Fruit fly (Drosophila melanogaster): ENCODE data around the gene indra.
A peak's percentile ranks its signal among the peaks of the same experiment; 100 is the strongest.

The indra gene

DNA sequence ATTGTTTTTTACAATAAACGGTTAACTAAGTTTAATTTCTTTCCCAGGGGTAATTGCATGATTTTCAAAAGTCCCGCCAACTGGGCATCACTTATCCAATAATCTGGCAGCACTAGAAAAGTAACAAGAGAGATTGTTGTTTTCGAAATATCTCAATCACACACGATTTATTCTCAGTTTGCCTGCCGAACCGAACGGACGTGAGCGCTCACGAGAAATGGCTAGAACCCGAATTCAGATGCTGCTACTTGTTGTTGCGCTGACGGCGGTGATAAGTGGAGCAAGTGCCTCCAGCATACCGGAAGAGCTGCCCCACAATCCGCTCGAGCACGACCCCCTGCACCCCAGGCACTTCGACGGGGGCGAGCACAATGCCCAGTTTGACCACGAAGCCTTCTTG lies 43.7 kb downstream of the indra start, which contains the start of gene scf (continued):
- peak; percentile 35 for TF ChIP-seq CG2116 (GFP tag; optimal IDR thresholded peaks at IDR 0.05)
- TF ChIP-seq CG15514 (GFP tag; optimal IDR thresholded peaks at IDR 0.05): peak; percentile 96
- TF ChIP-seq esg (GFP tag; conservative IDR thresholded peaks at IDR 0.05): no peak
- TF ChIP-seq Jarid2 (GFP tag; optimal IDR thresholded peaks at IDR 0.05): peak; percentile 80
- TF ChIP-seq grau (tag; optimal IDR thresholded peaks at IDR 0.05): peak; percentile 28
- TF ChIP-seq CG8290 (GFP tag; optimal IDR thresholded peaks at IDR 0.05): no peak
- TF ChIP-seq CG8290 (tag; optimal IDR thresholded peaks at IDR 0.05): peak in 1 of 2 experiments; percentile 62
- TF ChIP-seq Trl (optimal IDR thresholded peaks at IDR 0.05): peak in 1 of 2 experiments; percentile 34
- TF ChIP-seq Trl (GFP tag; optimal IDR thresholded peaks at IDR 0.05): peak; percentile 9
- peak; percentile 4 for TF ChIP-seq phol (tag; optimal IDR thresholded peaks at IDR 0.05)
- peak; percentile 63; the same call in 1 of the 2 replicates for TF ChIP-seq chm (GFP tag; IDR thresholded peaks at IDR 0.05)
- no peak for TF ChIP-seq Dek (tag; optimal IDR thresholded peaks at IDR 0.05)
- peak; percentile 73 for TF ChIP-seq Med (GFP tag)
- TF ChIP-seq hkb (optimal IDR thresholded peaks at IDR 0.05): no peak
- TF ChIP-seq hkb (GFP tag; IDR thresholded peaks at IDR 0.05): peak; percentile 48
- TF ChIP-seq dpn (GFP tag; optimal IDR thresholded peaks at IDR 0.05): no peak
- TF ChIP-seq az2 (GFP tag; optimal IDR thresholded peaks at IDR 0.05): no peak
- TF ChIP-seq CG34422 (GFP tag; IDR thresholded peaks at IDR 0.05): peak; percentile 73; the same call in 2 of the 3 replicates
- TF ChIP-seq CG4282 (GFP tag; optimal IDR thresholded peaks at IDR 0.05): peak; percentile 28
- TF ChIP-seq prd (optimal IDR thresholded peaks at IDR 0.05): no peak
- 0 out of 3 replicates have a peak, but pooled peaks have one; percentile 32 for TF ChIP-seq prd (GFP tag; IDR thresholded peaks at IDR 0.05)
- no peak for TF ChIP-seq Chrac-16 (GFP tag; optimal IDR thresholded peaks at IDR 0.05)
- TF ChIP-seq pfk (GFP tag; optimal IDR thresholded peaks at IDR 0.05): no peak
- TF ChIP-seq ranshi (GFP tag; IDR thresholded peaks at IDR 0.05): peak; percentile 37; the same call in 1 of the 2 replicates
- TF ChIP-seq Opbp (GFP tag; IDR thresholded peaks at IDR 0.05; ENCODE audit: partially characterized antibody): peak; percentile 52; the same call in 2 of the 3 replicates
- TF ChIP-seq CG10366 (GFP tag; IDR thresholded peaks at IDR 0.05): no peak
- TF ChIP-seq CG14667 (GFP tag; IDR thresholded peaks at IDR 0.05): no peak
- TF ChIP-seq CG1792 (GFP tag; optimal IDR thresholded peaks at IDR 0.05): no peak
- TF ChIP-seq Sry-δ (GFP tag; optimal IDR thresholded peaks at IDR 0.05): peak; percentile 44
- no peak for TF ChIP-seq CG11085 (GFP tag; IDR thresholded peaks at IDR 0.05)
- no peak for TF ChIP-seq CG3407 (GFP tag; optimal IDR thresholded peaks at IDR 0.05)
- peak; percentile 13 for TF ChIP-seq CG3281 (GFP tag; optimal IDR thresholded peaks at IDR 0.05)
- TF ChIP-seq HLHmδ (GFP tag; optimal IDR thresholded peaks at IDR 0.05): peak; percentile 35
- TF ChIP-seq Eip74EF (GFP tag; optimal IDR thresholded peaks at IDR 0.05): no peak
- TF ChIP-seq Camta (GFP tag; optimal IDR thresholded peaks at IDR 0.05): no peak
- TF ChIP-seq gfzf (GFP tag; optimal IDR thresholded peaks at IDR 0.05): peak; percentile 16
- TF ChIP-seq Atf6 (GFP tag; IDR thresholded peaks at IDR 0.05): 0 out of 2 replicates have a peak, but pooled peaks have one; percentile 24
- no peak for TF ChIP-seq Sin3A (optimal IDR thresholded peaks at IDR 0.05)
- TF ChIP-seq MBD-R2 (GFP tag; IDR thresholded peaks at IDR 0.05): peak; percentile 27
- TF ChIP-seq CG1832 (GFP tag; optimal IDR thresholded peaks at IDR 0.05): no peak
- peak; percentile 70 for TF ChIP-seq sens (GFP tag)
- TF ChIP-seq so (GFP tag; IDR thresholded peaks at IDR 0.05): no peak
- no peak for TF ChIP-seq CoRest (tag; optimal IDR thresholded peaks at IDR 0.05)
- TF ChIP-seq CG6791 (GFP tag; IDR thresholded peaks at IDR 0.05; ENCODE audit: partially characterized antibody): 0 out of 3 replicates have a peak, but pooled peaks have one; percentile 27
- no peak for TF ChIP-seq CG1647 (GFP tag; optimal IDR thresholded peaks at IDR 0.05)
- TF ChIP-seq danr (GFP tag; IDR thresholded peaks at IDR 0.05): no peak
- peak; percentile 36 for TF ChIP-seq CG9932 (GFP tag; IDR thresholded peaks at IDR 0.05)
- TF ChIP-seq CG6254 (GFP tag; optimal IDR thresholded peaks at IDR 0.05): no peak
- peak; percentile 37 for TF ChIP-seq CG3163 (GFP tag; optimal IDR thresholded peaks at IDR 0.05)
- no peak for TF ChIP-seq slp2 (GFP tag; optimal IDR thresholded peaks at IDR 0.05)
- no peak for TF ChIP-seq ham (GFP tag; IDR thresholded peaks at IDR 0.05)
- TF ChIP-seq CG6272 (GFP tag; IDR thresholded peaks at IDR 0.05): no peak
- TF ChIP-seq CG4360 (GFP tag; IDR thresholded peaks at IDR 0.05): peak; percentile 53; the same call in 1 of the 2 replicates

Data from whole organism, embryonic.